Worm (Caenorhabditis elegans) whole organism, L1 larva: ENCODE measurements around the gene F46C8.8.

Source experiments
- ama-1 ChIP-seq: fragments of 150-350 bp; optimal IDR thresholded peaks from 2 replicates; lab custom pipeline; 2014
- jun-1 ChIP-seq: fragments of 150-350 bp; optimal IDR thresholded peaks from 2 replicates; lab custom pipeline; 2014; ENCODE audit warnings: missing biosample characterization, missing genetic modification reagents, missing genetic modification characterization
- lsy-2 ChIP-seq, 2 experiments: fragments of 150-350 bp; optimal IDR thresholded peaks; 2 replicates each; lab custom pipeline; 2014; ENCODE audit warnings: missing biosample characterization in 2 of 2, missing genetic modification characterization in 2 of 2
- nhr-47 ChIP-seq: sonication (generic microtip); optimal IDR thresholded peaks from 2 replicates; lab custom pipeline; 2016; ENCODE audit warnings: mild to moderate bottlenecking, missing genetic modification characterization, moderate library complexity, missing compliant biosample characterization
- nhr-71 ChIP-seq: sonication (generic microtip); optimal IDR thresholded peaks from 2 replicates; lab custom pipeline; 2016; ENCODE audit warnings: mild to moderate bottlenecking, missing genetic modification characterization, moderate library complexity, missing compliant biosample characterization
- nhr-77 ChIP-seq: fragments of 150-350 bp; optimal IDR thresholded peaks from 2 replicates; lab custom pipeline; 2014; ENCODE audit warnings: missing biosample characterization, missing genetic modification characterization
- pag-3 ChIP-seq: sonication (generic microtip); optimal IDR thresholded peaks from 2 replicates; lab custom pipeline; 2017; ENCODE audit warnings: missing genetic modification characterization, mild to moderate bottlenecking, missing compliant biosample characterization, antibody characterized with exemption, borderline replicate concordance; ENCODE audit not compliant: insufficient read depth
- snu-23 ChIP-seq: sonication (generic microtip); optimal IDR thresholded peaks from 2 replicates; lab custom pipeline; 2016; ENCODE audit warnings: missing genetic modification characterization, missing compliant biosample characterization
- tbx-2 ChIP-seq: sonication (generic microtip); optimal IDR thresholded peaks from 2 replicates; lab custom pipeline; 2016; ENCODE audit warnings: missing genetic modification characterization, missing compliant biosample characterization
- unc-62 ChIP-seq: fragments of 150-350 bp; optimal IDR thresholded peaks from 2 replicates; lab custom pipeline; 2014; ENCODE audit warnings: missing biosample characterization, missing genetic modification reagents, missing genetic modification characterization
- ztf-11 ChIP-seq, 2 experiments: sonication (generic microtip); optimal IDR thresholded peaks; 2 replicates each; lab custom pipeline; 2016 to 2017; ENCODE audit warnings: missing genetic modification characterization in 2 of 2, missing biosample characterization in 1 of 2, missing compliant biosample characterization in 1 of 2

DNA sequence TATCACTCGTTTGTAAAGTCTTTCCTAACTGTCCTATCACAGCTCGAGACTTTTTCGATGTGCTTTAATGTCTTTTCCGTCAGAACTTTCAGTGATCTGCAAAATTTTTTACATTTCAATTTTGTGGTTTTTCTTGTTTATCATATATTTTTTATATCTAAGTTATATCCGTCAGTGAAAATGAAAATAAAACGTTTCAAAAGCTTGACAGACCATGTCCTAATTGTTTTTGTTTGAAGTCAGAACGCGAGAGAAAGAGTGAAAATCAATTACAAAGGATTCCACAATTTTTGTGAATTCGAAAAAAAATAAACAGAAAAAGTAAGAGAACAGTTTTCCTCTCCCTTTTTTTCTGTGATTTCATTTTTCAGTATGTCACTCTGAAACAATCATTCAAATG lies 6.1 kb downstream of the F46C8.8 start, which contains the start of gene F46C8.1:
- TF ChIP-seq nhr-71 (tag; lab: Kevin White, UChicago), result no peak
- TF ChIP-seq snu-23, result no peak
- TF ChIP-seq lsy-2 (tag; optimal IDR thresholded peaks at IDR 0.05; lab: Kevin White, UChicago), result no peak
- TF ChIP-seq unc-62 (GFP tag; lab: Kevin White, UChicago), result no peak
- no peak for TF ChIP-seq tbx-2 (tag; lab: Kevin White, UChicago)
- no peak for TF ChIP-seq pag-3
- no peak for TF ChIP-seq jun-1 (tag; lab: Kevin White, UChicago)
- TF ChIP-seq ztf-11 (tag; optimal IDR thresholded peaks at IDR 0.05; lab: Kevin White, UChicago), result no peak
- TF ChIP-seq nhr-77 (tag; lab: Kevin White, UChicago), result no peak
- TF ChIP-seq nhr-47 (tag; lab: Kevin White, UChicago), result no peak
- TF ChIP-seq ama-1, result no peak
